Worm (Caenorhabditis elegans) whole organism, young adult: Measurements from ENCODE around the gene fntb-1.

Source experiments
- B0019.2 ChIP-seq: fragments of 200-800 bp; sonication (Bioruptor generic); conservative IDR thresholded peaks from 2 replicates; pipeline ENCODE4 v1.3.6; 2022; ENCODE audit warnings: missing genetic modification reagents, missing genetic modification characterization, missing compliant biosample characterization
- B0336.3 ChIP-seq: fragments of 200-800 bp; sonication (Bioruptor generic); IDR thresholded peaks from 2 replicates; pipeline ENCODE4 v1.3.6; 2022; ENCODE audit warnings: missing genetic modification characterization, missing compliant biosample characterization
- C06A6.2 ChIP-seq: fragments of 200-800 bp; sonication (Bioruptor generic); conservative IDR thresholded peaks from 2 replicates; pipeline ENCODE4 v1.3.6; 2022; ENCODE audit warnings: missing genetic modification characterization, missing compliant biosample characterization
- F22D6.2 ChIP-seq: sonication (generic microtip); optimal IDR thresholded peaks from 2 replicates; lab custom pipeline; 2016; ENCODE audit warnings: mild to moderate bottlenecking, missing genetic modification characterization, missing compliant biosample characterization
- F33H1.4 ChIP-seq: fragments of 200-800 bp; sonication (Bioruptor generic); IDR thresholded peaks from 2 replicates; pipeline ENCODE4 v1.3.6; 2022; ENCODE audit warnings: missing genetic modification reagents, missing genetic modification characterization, missing compliant biosample characterization
- F55B11.4 ChIP-seq: sonication (generic microtip); optimal IDR thresholded peaks from 2 replicates; lab custom pipeline; 2016; ENCODE audit warnings: missing compliant biosample characterization, missing genetic modification characterization, borderline replicate concordance; ENCODE audit not compliant: insufficient read depth
- K11D2.4 ChIP-seq: fragments of 200-800 bp; sonication (Bioruptor generic); IDR thresholded peaks from 2 replicates; pipeline ENCODE4 v1.3.6; 2022; ENCODE audit warnings: missing genetic modification reagents, missing genetic modification characterization, missing compliant biosample characterization
- T26A5.8 ChIP-seq: sonication (generic microtip); optimal IDR thresholded peaks from 2 replicates; lab custom pipeline; 2016; ENCODE audit warnings: missing genetic modification characterization, missing compliant biosample characterization
- Y53G8AR.9 ChIP-seq: fragments of 200-800 bp; sonication (Bioruptor generic); conservative IDR thresholded peaks from 2 replicates; pipeline ENCODE4 v1.3.6; 2022; ENCODE audit warnings: missing genetic modification reagents, missing genetic modification characterization, missing compliant biosample characterization
- Y95B8A.8 ChIP-seq: fragments of 200-800 bp; sonication (Bioruptor generic); IDR thresholded peaks from 2 replicates; pipeline ENCODE4 v1.3.6; 2022; ENCODE audit warnings: missing genetic modification reagents, missing genetic modification characterization, missing compliant biosample characterization
- ama-1 ChIP-seq, 3 experiments: fragments of 150-350 bp in 1 of 3; sonication (generic microtip) in 2 of 3; optimal IDR thresholded peaks; 2 replicates each; lab custom pipeline; 2014 to 2018; ENCODE audit warnings: missing biosample characterization in 2 of 3, missing genetic modification characterization in 2 of 3, missing genetic modification reagents in 2 of 3
- aptf-3 ChIP-seq: fragments of 200-800 bp; sonication (Bioruptor generic); IDR thresholded peaks from 2 replicates; pipeline ENCODE4 v1.3.6; 2022; ENCODE audit warnings: missing genetic modification characterization, missing compliant biosample characterization
- attf-5 ChIP-seq: fragments of 200-800 bp; sonication (Bioruptor generic); optimal IDR thresholded peaks from 2 replicates; lab custom pipeline; 2018; ENCODE audit warnings: mild to moderate bottlenecking, missing genetic modification characterization, missing compliant biosample characterization
- attf-6 ChIP-seq: fragments of 200-800 bp; sonication (Bioruptor generic); IDR thresholded peaks from 2 replicates; pipeline ENCODE4 v1.3.6; 2022; ENCODE audit warnings: missing genetic modification reagents, missing genetic modification characterization, missing compliant biosample characterization
- cebp-1 ChIP-seq, 2 experiments: fragments of 200-800 bp in 1 of 2; sonication (Bioruptor generic) in 1 of 2; sonication (generic microtip) in 1 of 2; IDR thresholded peaks in 1 of 2; optimal IDR thresholded peaks in 1 of 2; 2 replicates each; pipeline versions ENCODE4 v1.3.6 to Lab custom; 2017 to 2022; ENCODE audit warnings: missing compliant biosample characterization in 2 of 2, missing genetic modification characterization in 2 of 2, mild to moderate bottlenecking in 1 of 2, missing genetic modification reagents in 1 of 2, moderate library complexity in 1 of 2
- ceh-40 ChIP-seq: fragments of 200-800 bp; sonication (Bioruptor generic); IDR thresholded peaks from 2 replicates; pipeline ENCODE4 v1.3.6; 2022; ENCODE audit warnings: missing genetic modification characterization, missing compliant biosample characterization
- him-1 ChIP-seq: sonication (generic microtip); optimal IDR thresholded peaks from 2 replicates; lab custom pipeline; 2016; ENCODE audit warnings: missing genotype, missing genetic modification reagents, missing genetic modification characterization, missing compliant biosample characterization
- hrde-1 ChIP-seq: sonication (generic microtip); optimal IDR thresholded peaks from 2 replicates; lab custom pipeline; 2016; ENCODE audit warnings: missing genetic modification characterization, mild to moderate bottlenecking, missing compliant biosample characterization, moderate library complexity, missing genotype, missing genetic modification reagents, borderline replicate concordance
- lag-1 ChIP-seq: fragments of 200-800 bp; sonication (Bioruptor generic); IDR thresholded peaks from 2 replicates; pipeline ENCODE4 v1.3.6; 2022; ENCODE audit warnings: missing genetic modification reagents, missing genetic modification characterization, missing compliant biosample characterization
- lin-35 ChIP-seq, 3 experiments: fragments of 150-350 bp in 2 of 3; sonication (generic microtip) in 1 of 3; optimal IDR thresholded peaks; 2 replicates each; lab custom pipeline; 2014 to 2018; ENCODE audit warnings: missing biosample characterization in 3 of 3, missing genetic modification characterization in 3 of 3, missing genetic modification reagents in 3 of 3
- lin-54 ChIP-seq: fragments of 200-800 bp; sonication (Bioruptor generic); optimal IDR thresholded peaks from 2 replicates; lab custom pipeline; 2018; ENCODE audit warnings: mild to moderate bottlenecking, missing genetic modification characterization, missing compliant biosample characterization
- lsl-1 ChIP-seq: fragments of 200-800 bp; sonication (Bioruptor generic); optimal IDR thresholded peaks from 2 replicates; lab custom pipeline; 2018; ENCODE audit warnings: mild to moderate bottlenecking, missing genetic modification characterization, moderate library complexity, missing compliant biosample characterization
- madf-6 ChIP-seq: fragments of 200-800 bp; sonication (Bioruptor generic); IDR thresholded peaks from 2 replicates; pipeline ENCODE4 v1.3.6; 2022; ENCODE audit warnings: missing genetic modification reagents, missing genetic modification characterization, missing compliant biosample characterization
- madf-8 ChIP-seq: fragments of 200-800 bp; sonication (Bioruptor generic); conservative IDR thresholded peaks from 2 replicates; pipeline ENCODE4 v1.3.6; 2022; ENCODE audit warnings: missing genetic modification reagents, missing genetic modification characterization, missing compliant biosample characterization
- pbrm-1 ChIP-seq: fragments of 200-800 bp; sonication (Bioruptor generic); IDR thresholded peaks from 2 replicates; pipeline ENCODE4 v1.3.6; 2022; ENCODE audit warnings: missing genetic modification reagents, missing genetic modification characterization, missing compliant biosample characterization
- rec-8 ChIP-seq, 2 experiments: sonication (generic microtip); optimal IDR thresholded peaks; 2 replicates each; lab custom pipeline; 2016; ENCODE audit warnings: mild to moderate bottlenecking in 2 of 2, missing genetic modification characterization in 2 of 2, missing genetic modification reagents in 2 of 2, missing genotype in 2 of 2, missing biosample characterization in 1 of 2, missing compliant biosample characterization in 1 of 2, moderate library complexity in 1 of 2
- repo-1 ChIP-seq: sonication (generic microtip); optimal IDR thresholded peaks from 2 replicates; lab custom pipeline; 2017; ENCODE audit warnings: mild to moderate bottlenecking, missing genetic modification characterization, missing compliant biosample characterization
- snpc-1.1 ChIP-seq: sonication (generic microtip); optimal IDR thresholded peaks from 2 replicates; lab custom pipeline; 2017; ENCODE audit warnings: missing genetic modification characterization, mild to moderate bottlenecking, missing compliant biosample characterization, antibody characterized with exemption, moderate library complexity, missing genotype, missing genetic modification reagents; ENCODE audit not compliant: insufficient read depth
- snpc-3.4 ChIP-seq: sonication (generic microtip); optimal IDR thresholded peaks from 2 replicates; lab custom pipeline; 2017; ENCODE audit warnings: missing genetic modification characterization, mild to moderate bottlenecking, missing compliant biosample characterization, antibody characterized with exemption, moderate library complexity, missing genotype, missing genetic modification reagents
- somi-1 ChIP-seq: fragments of 200-800 bp; sonication (Bioruptor generic); optimal IDR thresholded peaks from 2 replicates; lab custom pipeline; 2018; ENCODE audit warnings: mild to moderate bottlenecking, missing genetic modification characterization, missing compliant biosample characterization
- tlf-1 ChIP-seq: fragments of 200-800 bp; sonication (Bioruptor generic); optimal IDR thresholded peaks from 2 replicates; lab custom pipeline; 2018; ENCODE audit warnings: mild to moderate bottlenecking, missing genetic modification characterization, missing compliant biosample characterization
- unc-62 ChIP-seq: fragments of 150-350 bp; optimal IDR thresholded peaks from 2 replicates; lab custom pipeline; 2014; ENCODE audit warnings: missing biosample characterization, missing genetic modification reagents, missing genetic modification characterization

Gene fntb-1

ce11 chrV:14414964-14415564, 32.4 kb upstream of the fntb-1 start, which contains the start of the genes nxf-1 and C15H11.11 (continued):
- no peak for TF ChIP-seq him-1
- TF ChIP-seq snpc-1.1 = no peak
- no peak for TF ChIP-seq F55B11.4
- no peak for TF ChIP-seq F22D6.2 (tag; lab: Kevin White, UChicago)
- no peak for TF ChIP-seq madf-8 (GFP tag; lab: Robert Waterston, UW)
- TF ChIP-seq tlf-1 = peak; percentile 3
- TF ChIP-seq madf-6 (GFP tag; lab: Robert Waterston, UW) = 0 out of 2 replicates have a peak, but pooled peaks have one; percentile 22
- no peak for TF ChIP-seq repo-1 (tag; lab: Kevin White, UChicago)
- peak; percentile 56 for TF ChIP-seq attf-5
- no peak for TF ChIP-seq lag-1 (GFP tag; lab: Robert Waterston, UW)
- TF ChIP-seq aptf-3 (GFP tag; lab: Robert Waterston, UW) = no peak
- no peak for TF ChIP-seq T26A5.8 (tag; lab: Kevin White, UChicago)
- TF ChIP-seq B0336.3 = peak; percentile 14; the same call in 1 of the 2 replicates
- TF ChIP-seq C06A6.2 (GFP tag; lab: Robert Waterston, UW) = no peak
- no peak for TF ChIP-seq ceh-40 (GFP tag; lab: Robert Waterston, UW)

- peak; percentile 46; the same call in 1 of the 2 replicates for TF ChIP-seq F33H1.4 (GFP tag; lab: Robert Waterston, UW)
- no peak for TF ChIP-seq K11D2.4
- peak; percentile 58 for TF ChIP-seq lsl-1 (GFP tag; lab: Kevin White, UChicago)
- TF ChIP-seq, all 124 proteins: peak for 2
Measured at ce11 chrV:14417735-14418134, 29.7 kb upstream of the fntb-1 start, which contains the start of the genes nxf-2 and set-31. TSS of gene nxf-2 (minus strand) at chrV:14417835. TSS of gene set-31 (plus strand) at chrV:14417903.

ce11 chrV:14419855-14420254, 27.6 kb upstream of the fntb-1 start:
- no peak for TF ChIP-seq madf-6 (GFP tag; lab: Robert Waterston, UW)
- no peak for TF ChIP-seq cebp-1 (GFP tag; IDR thresholded peaks at IDR 0.05; lab: Robert Waterston, UW)
- peak; percentile 8 for TF ChIP-seq cebp-1 (tag; optimal IDR thresholded peaks at IDR 0.05; lab: Kevin White, UChicago)
- TF ChIP-seq pbrm-1 = peak; percentile 51; the same call in 1 of the 2 replicates
- no peak for TF ChIP-seq attf-6
- peak; percentile 4 for TF ChIP-seq lin-54
- TF ChIP-seq rec-8 (tag; optimal IDR thresholded peaks at IDR 0.05; lab: Kevin White, UChicago) = peak in 1 of 2 experiments; percentile 32
- TF ChIP-seq ama-1 (optimal IDR thresholded peaks at IDR 0.05; lab: Kevin White, UChicago) = no peak
- peak in 1 of 2 experiments; percentile 58 for TF ChIP-seq ama-1 (GFP tag; optimal IDR thresholded peaks at IDR 0.05; lab: Kevin White, UChicago)
- no peak for TF ChIP-seq madf-8 (GFP tag; lab: Robert Waterston, UW)
- TF ChIP-seq F55B11.4 = no peak
- no peak for TF ChIP-seq B0019.2
- TF ChIP-seq Y95B8A.8 (GFP tag; lab: Robert Waterston, UW) = peak; percentile 83; the same call in 1 of the 2 replicates
- TF ChIP-seq somi-1 = no peak
- TF ChIP-seq snpc-3.4 (tag; lab: Kevin White, UChicago) = peak; percentile 8
- TF ChIP-seq Y53G8AR.9 (GFP tag; lab: Robert Waterston, UW) = no peak; the same call in 1 of the 2 replicates
- no peak for TF ChIP-seq unc-62 (GFP tag; lab: Kevin White, UChicago)
- peak; percentile 77 for TF ChIP-seq hrde-1 (tag; lab: Kevin White, UChicago)
- peak; percentile 21 for TF ChIP-seq repo-1 (tag; lab: Kevin White, UChicago)
- no peak for TF ChIP-seq lin-35 (GFP tag; optimal IDR thresholded peaks at IDR 0.05; lab: Kevin White, UChicago)
